Fruit fly (Drosophila melanogaster) whole organism, wandering third instar larva: ENCODE results near the gene KaiR1D.
A peak's percentile ranks its signal among the peaks of the same experiment; 100 is the strongest.

Experiments
- Dif ChIP-seq: fragments of 200-275, 200-300 bp; sonication (Bioruptor generic); optimal IDR thresholded peaks from 2 replicates; lab custom pipeline; 2018; ENCODE audit warnings: missing biosample characterization, missing genetic modification characterization; ENCODE audit not compliant: partially characterized antibody
- Hr83 ChIP-seq: fragments of 200-300 bp; sonication (Bioruptor generic); optimal IDR thresholded peaks from 2 replicates; lab custom pipeline; 2016; ENCODE audit warnings: missing biosample characterization, mild to moderate bottlenecking, missing genetic modification characterization, moderate library complexity; ENCODE audit not compliant: poor library complexity, severe bottlenecking
- OdsH ChIP-seq: fragments of 200-800 bp; sonication (Bioruptor generic); optimal IDR thresholded peaks from 2 replicates; lab custom pipeline; 2016; ENCODE audit warnings: missing biosample characterization, mild to moderate bottlenecking, missing genetic modification characterization
- br ChIP-seq: fragments of 200-800 bp; sonication (Bioruptor generic); optimal IDR thresholded peaks from 2 replicates; lab custom pipeline; 2016; ENCODE audit warnings: missing biosample characterization, missing genetic modification characterization
- dmrt93B ChIP-seq: fragments of 200-800 bp; sonication (Bioruptor generic); optimal IDR thresholded peaks from 2 replicates; lab custom pipeline; 2018; ENCODE audit warnings: missing biosample characterization, mild to moderate bottlenecking, missing genetic modification characterization
- foxo ChIP-seq, 2 experiments: fragments of 200-800 bp; sonication (Bioruptor generic); optimal IDR thresholded peaks; 2 replicates in 1 of 2; 3 replicates in 1 of 2; lab custom pipeline; 2016 to 2017; ENCODE audit warnings: missing biosample characterization in 2 of 2, missing genetic modification characterization in 2 of 2
- jim ChIP-seq: fragments of 175-275, 200-325 bp; sonication (Bioruptor generic); optimal IDR thresholded peaks from 2 replicates; lab custom pipeline; 2016; ENCODE audit warnings: missing biosample characterization, mild to moderate bottlenecking, missing genetic modification characterization
- usp ChIP-seq: fragments of >200 bp; optimal IDR thresholded peaks from 2 replicates; lab custom pipeline; 2017; ENCODE audit warnings: missing biosample characterization, missing genetic modification characterization

- TF ChIP-seq foxo (GFP tag; optimal IDR thresholded peaks at IDR 0.05; lab: Kevin White, UChicago) (peak; percentile 4 to 94), OdsH (GFP tag; lab: Kevin White, UChicago) (peak; percentile 77), Hr83 (GFP tag; lab: Kevin White, UChicago) (peak; percentile 87), jim (peak; percentile 18), usp (GFP tag; lab: Kevin White, UChicago) (no peak), dmrt93B (GFP tag; lab: Kevin White, UChicago) (peak; percentile 68), br (peak; percentile 87), Dif (peak; percentile 89)
These were observed 44.1 kb downstream of the KaiR1D start, which contains the start of the genes CG17271 and RpS20 for dm6 chr3R:20821815-20822375.
